Worm (Caenorhabditis elegans): ENCODE results near the gene morc-1.

ce11 chrIII:5222777-5223176 lies 16.1 kb upstream of the morc-1 start:
- TF ChIP-seq nhr-11 (tag; optimal IDR thresholded peaks at IDR 0.05) (no peak), nfya-1 (tag; optimal IDR thresholded peaks at IDR 0.05; ENCODE audit: insufficient read depth) (no peak), fkh-10 (GFP tag; optimal IDR thresholded peaks at IDR 0.05) (no peak), skn-1 (tag; optimal IDR thresholded peaks at IDR 0.05) (no peak), nhr-237 (tag; optimal IDR thresholded peaks at IDR 0.05) (no peak), elt-1 (tag; optimal IDR thresholded peaks at IDR 0.05) (no peak), unc-62 (GFP tag; optimal IDR thresholded peaks at IDR 0.05) (no peak)
